Fruit fly (Drosophila melanogaster) whole organism, adult: ENCODE measurements around the gene Oatp33Eb.

Source experiments
- CG12768 ChIP-seq: fragments of 200-800 bp; sonication (Bioruptor generic); optimal IDR thresholded peaks from 2 replicates; lab custom pipeline; 2017; ENCODE audit warnings: missing biosample characterization, missing genetic modification characterization, mild to moderate bottlenecking, moderate library complexity, missing genetic modification reagents
- Mnt ChIP-seq: fragments of 200-800 bp; sonication (Bioruptor generic); optimal IDR thresholded peaks from 2 replicates; lab custom pipeline; 2016; ENCODE audit warnings: missing biosample characterization, mild to moderate bottlenecking, missing genetic modification characterization
- cic ChIP-seq: fragments of 200-800 bp; sonication (Bioruptor generic); optimal IDR thresholded peaks from 2 replicates; lab custom pipeline; 2017; ENCODE audit warnings: missing biosample characterization, mild to moderate bottlenecking, missing genetic modification characterization, moderate library complexity
- kay ChIP-seq: fragments of 200-800 bp; sonication (Bioruptor generic); peaks from one replicate; lab custom pipeline; 2016; ENCODE audit warnings: missing biosample characterization, missing genetic modification characterization, borderline replicate concordance
- tj ChIP-seq: fragments of 200-800 bp; sonication (Bioruptor generic); optimal IDR thresholded peaks from 3 replicates; lab custom pipeline; 2017; ENCODE audit warnings: missing biosample characterization, mild to moderate bottlenecking, missing genetic modification characterization, moderate library complexity

DNA sequence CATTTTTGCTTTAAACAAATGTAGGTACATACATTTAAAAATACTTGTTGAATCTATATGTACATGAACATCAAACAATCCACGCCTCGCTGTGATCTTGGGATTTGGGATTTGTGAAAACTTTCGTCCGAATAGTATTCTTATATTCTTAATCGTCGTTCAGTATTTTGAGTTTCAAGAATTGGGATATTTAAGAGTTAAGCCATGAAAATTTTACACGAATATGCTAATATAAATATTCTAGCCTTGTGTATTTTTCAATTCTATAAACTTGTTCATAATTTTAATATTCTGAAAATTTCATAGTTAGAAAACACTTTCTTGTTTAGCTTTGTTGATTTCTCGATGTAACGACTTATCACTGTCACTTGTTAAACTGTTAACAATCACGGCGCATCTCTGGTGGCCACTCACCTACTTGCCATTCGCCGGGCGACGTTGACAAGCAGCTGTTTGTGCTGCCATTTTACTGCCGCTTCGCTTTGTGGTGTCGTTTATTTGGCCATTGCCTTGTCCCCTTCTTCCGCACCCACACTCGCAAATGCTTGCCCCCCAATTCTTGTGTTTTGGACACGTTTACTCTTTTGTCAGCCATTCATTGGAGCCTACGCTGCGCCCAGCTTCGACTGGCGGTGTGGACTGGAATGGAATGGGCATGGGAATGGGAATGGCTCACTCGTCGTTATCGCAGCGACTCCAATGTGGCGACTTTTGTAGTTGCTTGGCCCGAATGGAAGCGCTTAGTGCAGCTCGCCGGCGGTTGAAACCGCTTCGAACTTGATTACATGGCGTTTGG lies 12.1 kb upstream of the Oatp33Eb start:
- TF ChIP-seq CG12768 (GFP tag; lab: Kevin White, UChicago) (peak; percentile 64), kay (GFP tag; lab: Kevin White, UChicago) (no peak), tj (no peak), cic (GFP tag; lab: Kevin White, UChicago) (no peak), Mnt (GFP tag; lab: Kevin White, UChicago) (no peak)
